Fruit fly (Drosophila melanogaster): ENCODE measurements around the gene CG9902.

DNA sequence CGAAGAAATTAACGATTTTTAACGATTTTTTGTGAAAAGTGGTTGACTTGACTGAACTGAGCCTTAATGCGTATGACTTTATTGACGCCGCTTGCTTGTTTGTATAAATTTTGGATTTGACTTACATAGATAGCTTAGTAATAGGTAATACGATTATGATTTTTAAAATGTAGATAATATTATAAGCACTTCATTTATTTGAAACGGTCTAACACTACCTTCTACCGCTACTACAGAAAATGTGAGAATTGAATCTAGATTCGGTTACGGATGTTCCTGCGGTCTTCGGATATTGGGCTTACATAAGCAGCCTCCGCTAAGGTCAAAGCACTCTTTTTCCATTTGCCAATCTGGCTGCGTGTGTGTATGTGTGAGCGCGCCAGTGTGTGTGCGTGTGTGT is 22.0 kb downstream of the CG9902 start, which contains the start of gene Cnx14D:
- no peak for TF ChIP-seq CG11617 (GFP tag; optimal IDR thresholded peaks at IDR 0.05)
- no peak for TF ChIP-seq CG1620 (GFP tag; optimal IDR thresholded peaks at IDR 0.05)
- no peak for TF ChIP-seq CG7045 (GFP tag; optimal IDR thresholded peaks at IDR 0.05)

Data from whole organism, adult.